Worm (Caenorhabditis elegans) whole organism, L1 larva: Measurements from ENCODE around the gene F14D7.12.
A peak's percentile ranks its signal among the peaks of the same experiment; 100 is the strongest.

Experiments used
- F16B12.6 ChIP-seq: fragments of 150-350 bp; optimal IDR thresholded peaks from 2 replicates; lab custom pipeline; 2014; ENCODE audit warnings: missing biosample characterization, missing genetic modification characterization
- Y116A8C.19 ChIP-seq: sonication (generic microtip); optimal IDR thresholded peaks from 2 replicates; lab custom pipeline; 2016; ENCODE audit warnings: missing compliant biosample characterization, missing genetic modification characterization, borderline replicate concordance
- alr-1 ChIP-seq: fragments of 200-800 bp; sonication (Bioruptor generic); optimal IDR thresholded peaks from 2 replicates; lab custom pipeline; 2018; ENCODE audit warnings: borderline replicate concordance, mild to moderate bottlenecking, missing genetic modification characterization, missing compliant biosample characterization
- ceh-8 ChIP-seq: fragments of 200-800 bp; sonication (Bioruptor generic); optimal IDR thresholded peaks from 2 replicates; lab custom pipeline; 2018; ENCODE audit warnings: mild to moderate bottlenecking, missing genetic modification characterization, moderate library complexity, missing compliant biosample characterization
- ceh-82 ChIP-seq, 3 experiments: fragments of 150-350 bp in 1 of 3; sonication (generic microtip) in 2 of 3; optimal IDR thresholded peaks; 2 replicates each; lab custom pipeline; 2014 to 2017; ENCODE audit warnings: missing biosample characterization in 3 of 3, missing genetic modification characterization in 3 of 3
- ceh-90 ChIP-seq: sonication (generic microtip); optimal IDR thresholded peaks from 2 replicates; lab custom pipeline; 2016; ENCODE audit warnings: missing genetic modification characterization, missing compliant biosample characterization
- dsc-1 ChIP-seq: sonication (generic microtip); optimal IDR thresholded peaks from 2 replicates; lab custom pipeline; 2016; ENCODE audit warnings: mild to moderate bottlenecking, missing genetic modification characterization, missing compliant biosample characterization
- efl-1 ChIP-seq, 4 experiments: fragments of 150-350 bp; optimal IDR thresholded peaks in 3 of 4; peaks in 1 of 4; 1 replicate in 1 of 4; 2 replicates in 3 of 4; lab custom pipeline; 2014; ENCODE audit warnings: missing biosample characterization in 2 of 4, missing genetic modification characterization in 2 of 4, missing genetic modification reagents in 2 of 4
- efl-3 ChIP-seq: fragments of 200-800 bp; sonication (Bioruptor generic); optimal IDR thresholded peaks from 2 replicates; lab custom pipeline; 2018; ENCODE audit warnings: mild to moderate bottlenecking, missing genetic modification characterization, missing compliant biosample characterization
- egl-13 ChIP-seq: sonication (generic microtip); optimal IDR thresholded peaks from 2 replicates; lab custom pipeline; 2016; ENCODE audit warnings: missing genotype, missing genetic modification reagents, missing genetic modification characterization, missing compliant biosample characterization
- egl-27 ChIP-seq, 2 experiments: fragments of 150-350 bp in 1 of 2; sonication (generic microtip); optimal IDR thresholded peaks; 3 replicates each; lab custom pipeline; 2017 to 2018; ENCODE audit warnings: missing biosample characterization in 2 of 2, missing genetic modification characterization in 2 of 2, missing genetic modification reagents in 2 of 2
- fkh-8 ChIP-seq: sonication (generic microtip); optimal IDR thresholded peaks from 2 replicates; lab custom pipeline; 2016; ENCODE audit warnings: mild to moderate bottlenecking, missing genetic modification characterization, missing compliant biosample characterization
- hlh-17 ChIP-seq: fragments of 200-800 bp; sonication (Bioruptor generic); optimal IDR thresholded peaks from 2 replicates; lab custom pipeline; 2018; ENCODE audit warnings: missing genetic modification characterization, mild to moderate bottlenecking, missing compliant biosample characterization, moderate library complexity, borderline replicate concordance
- lin-15B ChIP-seq: fragments of 150-350 bp; sonication (generic microtip); optimal IDR thresholded peaks from 3 replicates; lab custom pipeline; 2014; ENCODE audit warnings: missing biosample characterization, missing genetic modification characterization
- lin-35 ChIP-seq, 2 experiments: fragments of 150-350 bp; optimal IDR thresholded peaks; 2 replicates each; lab custom pipeline; 2014; ENCODE audit warnings: missing biosample characterization in 2 of 2, missing genetic modification characterization in 2 of 2, missing genetic modification reagents in 2 of 2
- lin-39 ChIP-seq: fragments of 150-350 bp; optimal IDR thresholded peaks from 2 replicates; lab custom pipeline; 2014; ENCODE audit warnings: missing biosample characterization, missing genetic modification reagents, missing genetic modification characterization
- mef-2 ChIP-seq: fragments of 150-350 bp; optimal IDR thresholded peaks from 2 replicates; lab custom pipeline; 2014; ENCODE audit warnings: missing biosample characterization, missing genetic modification characterization
- mep-1 ChIP-seq: fragments of 150-350 bp; optimal IDR thresholded peaks from 2 replicates; lab custom pipeline; 2014; ENCODE audit warnings: missing biosample characterization, missing genetic modification characterization
- nhr-12 ChIP-seq: sonication (generic microtip); optimal IDR thresholded peaks from 2 replicates; lab custom pipeline; 2017; ENCODE audit warnings: missing biosample characterization, missing genetic modification characterization
- nhr-19 ChIP-seq: fragments of 200-800 bp; sonication (Bioruptor generic); conservative IDR thresholded peaks from 2 replicates; pipeline ENCODE4 v1.3.6; 2022; ENCODE audit warnings: missing genetic modification characterization, missing compliant biosample characterization
- nhr-20 ChIP-seq: sonication (generic microtip); optimal IDR thresholded peaks from 2 replicates; lab custom pipeline; 2016; ENCODE audit warnings: mild to moderate bottlenecking, missing genetic modification characterization, missing compliant biosample characterization
- nhr-28 ChIP-seq: fragments of 150-350 bp; optimal IDR thresholded peaks from 2 replicates; lab custom pipeline; 2014; ENCODE audit warnings: missing biosample characterization, missing genetic modification characterization
- nhr-47 ChIP-seq: sonication (generic microtip); optimal IDR thresholded peaks from 2 replicates; lab custom pipeline; 2016; ENCODE audit warnings: mild to moderate bottlenecking, missing genetic modification characterization, moderate library complexity, missing compliant biosample characterization
- nhr-71 ChIP-seq: sonication (generic microtip); optimal IDR thresholded peaks from 2 replicates; lab custom pipeline; 2016; ENCODE audit warnings: mild to moderate bottlenecking, missing genetic modification characterization, moderate library complexity, missing compliant biosample characterization
- nhr-84 ChIP-seq: sonication (generic microtip); optimal IDR thresholded peaks from 2 replicates; lab custom pipeline; 2017; ENCODE audit warnings: missing biosample characterization, missing genetic modification characterization
- pax-3 ChIP-seq: fragments of 200-800 bp; sonication (Bioruptor generic); optimal IDR thresholded peaks from 2 replicates; lab custom pipeline; 2018; ENCODE audit warnings: mild to moderate bottlenecking, missing genetic modification characterization, moderate library complexity, missing compliant biosample characterization
- rnt-1 ChIP-seq: sonication (generic microtip); optimal IDR thresholded peaks from 2 replicates; lab custom pipeline; 2016; ENCODE audit warnings: mild to moderate bottlenecking, missing genetic modification characterization, moderate library complexity, missing compliant biosample characterization
- skn-1 ChIP-seq: fragments of 150-350 bp; optimal IDR thresholded peaks from 2 replicates; lab custom pipeline; 2014; ENCODE audit warnings: missing biosample characterization, missing genetic modification characterization
- sox-4 ChIP-seq: sonication (generic microtip); optimal IDR thresholded peaks from 2 replicates; lab custom pipeline; 2016; ENCODE audit warnings: missing genetic modification characterization, missing compliant biosample characterization
- unc-30 ChIP-seq: sonication (generic microtip); optimal IDR thresholded peaks from 2 replicates; lab custom pipeline; 2017; ENCODE audit warnings: missing biosample characterization, missing genetic modification characterization
- unc-86 ChIP-seq: sonication (generic microtip); optimal IDR thresholded peaks from 2 replicates; lab custom pipeline; 2016; ENCODE audit warnings: missing genetic modification characterization, missing compliant biosample characterization
- vab-15 ChIP-seq: sonication (generic microtip); optimal IDR thresholded peaks from 2 replicates; lab custom pipeline; 2017; ENCODE audit warnings: missing genotype, mild to moderate bottlenecking, missing genetic modification characterization, missing compliant biosample characterization
- zip-4 ChIP-seq: fragments of 200-800 bp; sonication (Bioruptor generic); optimal IDR thresholded peaks from 2 replicates; lab custom pipeline; 2018; ENCODE audit warnings: mild to moderate bottlenecking, missing genetic modification characterization, moderate library complexity, missing compliant biosample characterization
- ztf-4 ChIP-seq: fragments of 150-350 bp; optimal IDR thresholded peaks from 2 replicates; lab custom pipeline; 2014; ENCODE audit warnings: missing biosample characterization, missing genetic modification characterization

F14D7.12 gene

DNA sequence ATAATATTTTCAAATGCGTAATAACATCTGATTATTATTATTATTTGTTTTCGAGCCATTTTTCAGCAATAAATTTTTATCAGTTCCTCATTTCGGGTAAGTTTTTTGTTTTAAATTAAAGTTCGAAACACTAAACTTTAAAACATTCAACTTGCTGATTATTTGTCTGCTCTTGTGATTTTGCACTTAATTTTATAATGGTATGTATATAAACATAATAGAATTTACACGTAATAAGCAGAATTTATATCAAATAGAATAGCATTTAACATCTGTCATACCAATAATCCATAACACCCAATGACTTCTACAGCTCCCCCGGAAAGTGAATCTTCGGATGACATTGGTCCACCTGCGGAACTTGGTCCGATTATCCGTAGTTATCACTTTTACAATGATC is 33.3 kb downstream of the F14D7.12 start, which contains the start of gene srm-4:
Gene srm-4 (plus strand): TSS at position 301 of the 400 bp plus-strand sequence.
- TF ChIP-seq unc-30 (tag; lab: Kevin White, UChicago): no peak
- no peak for TF ChIP-seq lin-39 (tag; lab: Kevin White, UChicago)
- no peak for TF ChIP-seq dsc-1 (tag; lab: Kevin White, UChicago)
- no peak for TF ChIP-seq efl-3 (GFP tag; lab: Kevin White, UChicago)
- no peak for TF ChIP-seq hlh-17 (GFP tag; lab: Kevin White, UChicago)
- no peak for TF ChIP-seq nhr-28 (tag; lab: Kevin White, UChicago)
- no peak for TF ChIP-seq zip-4
- no peak for TF ChIP-seq efl-1 (optimal IDR thresholded peaks at IDR 0.05; lab: Kevin White, UChicago)
- no peak for TF ChIP-seq efl-1 (GFP tag; optimal IDR thresholded peaks at IDR 0.05 in 1 of 2; lab: Kevin White, UChicago)
- TF ChIP-seq F16B12.6: no peak
- TF ChIP-seq Y116A8C.19 (tag; lab: Kevin White, UChicago): no peak
- TF ChIP-seq nhr-20 (tag; lab: Kevin White, UChicago): no peak
- TF ChIP-seq mef-2 (tag; lab: Kevin White, UChicago): no peak
- no peak for TF ChIP-seq ceh-90 (tag; lab: Kevin White, UChicago)
- no peak for TF ChIP-seq egl-13 (tag; lab: Kevin White, UChicago)
- TF ChIP-seq nhr-12: no peak
- TF ChIP-seq unc-86 (tag; lab: Kevin White, UChicago): no peak
- no peak for TF ChIP-seq lin-15B
- no peak for TF ChIP-seq sox-4 (tag; lab: Kevin White, UChicago)

DNA sequence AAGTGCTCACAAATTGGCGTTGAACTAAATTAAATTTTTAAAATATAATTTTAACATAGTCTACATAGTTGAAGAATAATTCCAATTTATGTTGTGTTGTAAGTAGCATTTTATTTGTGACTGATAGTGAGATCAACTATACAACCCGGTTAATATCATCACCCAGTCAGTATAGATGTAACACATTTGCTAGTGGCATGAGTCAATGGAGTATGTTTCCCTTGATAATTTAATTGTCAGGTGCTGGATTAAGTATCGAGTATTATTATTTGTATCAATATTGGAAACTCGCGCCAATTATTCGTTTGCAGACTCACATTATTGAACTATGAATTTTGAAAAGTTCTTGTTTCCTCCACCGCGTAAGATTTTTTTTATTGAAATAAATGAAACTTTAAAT is 35.1 kb downstream of the F14D7.12 start, which contains the start of gene srm-5:
Gene srm-5 (plus strand): TSS at position 301 of the 400 bp plus-strand sequence.
- TF ChIP-seq vab-15 (tag; lab: Kevin White, UChicago) (no peak), nhr-84 (tag; lab: Kevin White, UChicago) (no peak), rnt-1 (no peak), ceh-90 (tag; lab: Kevin White, UChicago) (no peak), mep-1 (no peak), nhr-71 (tag; lab: Kevin White, UChicago) (peak; percentile 7), nhr-20 (tag; lab: Kevin White, UChicago) (no peak), fkh-8 (peak; percentile 28), sox-4 (tag; lab: Kevin White, UChicago) (no peak), skn-1 (tag; lab: Kevin White, UChicago) (no peak), egl-27 (tag; optimal IDR thresholded peaks at IDR 0.05; lab: Kevin White, UChicago) (no peak)
- TF ChIP-seq, all 84 proteins: peak for 2

DNA sequence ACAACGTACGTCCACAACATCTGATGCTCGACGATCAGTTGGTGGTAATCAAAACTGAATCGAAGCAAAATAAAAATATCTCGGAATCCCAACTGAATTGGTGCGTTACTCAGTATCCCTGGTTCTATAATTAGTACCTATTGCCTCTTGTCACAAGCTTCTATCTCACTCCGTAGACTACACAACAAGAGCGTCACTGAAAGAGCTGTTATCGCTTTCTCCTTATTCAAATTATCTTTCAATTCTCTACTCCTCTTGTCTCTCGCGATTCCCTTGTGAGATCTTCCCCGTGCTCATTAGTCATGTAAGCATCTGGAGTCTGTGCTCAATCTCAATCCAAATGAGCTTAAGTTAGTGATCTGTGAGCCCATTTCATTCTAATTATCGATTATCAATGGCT is 36.8 kb downstream of the F14D7.12 start, which contains the start of gene srm-6:
Gene srm-6 (plus strand): TSS at position 301 of the 400 bp plus-strand sequence.
- TF ChIP-seq zip-4 (no peak), fkh-8 (peak; percentile 40), nhr-47 (tag; lab: Kevin White, UChicago) (peak; percentile 3), ztf-4 (tag; lab: Kevin White, UChicago) (no peak), ceh-8 (peak; percentile 69), ceh-82 (tag; optimal IDR thresholded peaks at IDR 0.05; lab: Kevin White, UChicago) (no peak), alr-1 (tag; lab: Kevin White, UChicago) (no peak), pax-3 (tag; lab: Kevin White, UChicago) (peak; percentile 15), efl-1 (optimal IDR thresholded peaks at IDR 0.05; lab: Kevin White, UChicago) (no peak), efl-1 (GFP tag; optimal IDR thresholded peaks at IDR 0.05 in 1 of 2; lab: Kevin White, UChicago) (peak in 1 of 2 experiments; percentile 20), nhr-71 (tag; lab: Kevin White, UChicago) (peak; percentile 15)

- no peak for TF ChIP-seq efl-3 (GFP tag; lab: Kevin White, UChicago)
- peak in 1 of 2 experiments; percentile 34 for TF ChIP-seq lin-35 (GFP tag; optimal IDR thresholded peaks at IDR 0.05; lab: Kevin White, UChicago)
- no peak for TF ChIP-seq efl-1 (optimal IDR thresholded peaks at IDR 0.05; lab: Kevin White, UChicago)
- TF ChIP-seq efl-1 (GFP tag; optimal IDR thresholded peaks at IDR 0.05 in 1 of 2; lab: Kevin White, UChicago): peak in 1 of 2 experiments; percentile 14
- TF ChIP-seq nhr-19: no peak
Measured at ce11 chrV:14341672-14342071, 41.9 kb downstream of the F14D7.12 start, which contains the start of gene F47B8.10. F47B8.10 (plus strand) TSS chrV:14341972.
